Fruit fly (Drosophila melanogaster): ENCODE results near the gene Syx17.

Syx17 gene

dm6 chr3L:4406653-4407257 lies 3.5 kb downstream of the Syx17 start, which contains the start of gene TP53INP (continued):
- TF ChIP-seq CG8632 (GFP tag; optimal IDR thresholded peaks at IDR 0.05): peak; percentile 91
- TF ChIP-seq CG32006 (GFP tag; optimal IDR thresholded peaks at IDR 0.05): peak; percentile 96
- peak; percentile 97 for TF ChIP-seq Eip78C (GFP tag)
- TF ChIP-seq pdm3 (GFP tag; optimal IDR thresholded peaks at IDR 0.05): peak; percentile 88
- TF ChIP-seq spab (GFP tag; optimal IDR thresholded peaks at IDR 0.05): peak; percentile 91
- TF ChIP-seq CG6808 (GFP tag; optimal IDR thresholded peaks at IDR 0.05): peak; percentile 90
- TF ChIP-seq Hr39 (GFP tag; optimal IDR thresholded peaks at IDR 0.05): peak; percentile 76
- TF ChIP-seq Met (GFP tag; optimal IDR thresholded peaks at IDR 0.05): peak; percentile 84
- peak; percentile 93 for TF ChIP-seq acj6 (GFP tag; optimal IDR thresholded peaks at IDR 0.05)

- TF ChIP-seq CG3032 (tag; optimal IDR thresholded peaks at IDR 0.05) (no peak), CG31627 (GFP tag; optimal IDR thresholded peaks at IDR 0.05) (peak; percentile 24), CG1621 (tag; optimal IDR thresholded peaks at IDR 0.05) (no peak), CG9139 (GFP tag; optimal IDR thresholded peaks at IDR 0.05) (no peak), CG7368 (GFP tag; optimal IDR thresholded peaks at IDR 0.05) (no peak), fd85E (GFP tag; optimal IDR thresholded peaks at IDR 0.05) (no peak), cyc (GFP tag; optimal IDR thresholded peaks at IDR 0.05) (peak; percentile 1), CG34406 (GFP tag; optimal IDR thresholded peaks at IDR 0.05) (peak; percentile 13), Lpt (GFP tag; optimal IDR thresholded peaks at IDR 0.05) (peak; percentile 36), CG6854 (GFP tag; optimal IDR thresholded peaks at IDR 0.05) (no peak), salr (GFP tag; optimal IDR thresholded peaks at IDR 0.05) (peak in 1 of 2 experiments; percentile 67), CG11762 (GFP tag; optimal IDR thresholded peaks at IDR 0.05; ENCODE audit: insufficient read depth) (peak; percentile 3), CG6276 (GFP tag; optimal IDR thresholded peaks at IDR 0.05) (peak; percentile 42), Eip93F (GFP tag; optimal IDR thresholded peaks at IDR 0.05) (no peak), CG8319 (GFP tag; optimal IDR thresholded peaks at IDR 0.05) (no peak), Eip78C (GFP tag) (peak; percentile 85), CG8632 (GFP tag; optimal IDR thresholded peaks at IDR 0.05) (peak; percentile 35), CG3919 (GFP tag; optimal IDR thresholded peaks at IDR 0.05) (peak; percentile 62), Blimp-1 (GFP tag; optimal IDR thresholded peaks at IDR 0.05) (no peak), Hr38 (GFP tag; optimal IDR thresholded peaks at IDR 0.05) (no peak), Smox (GFP tag; optimal IDR thresholded peaks at IDR 0.05) (peak; percentile 10), CG6808 (GFP tag; optimal IDR thresholded peaks at IDR 0.05) (no peak), CG11902 (GFP tag; optimal IDR thresholded peaks at IDR 0.05) (no peak), Ets96B (tag; optimal IDR thresholded peaks at IDR 0.05) (peak; percentile 35), CG16779 (tag; optimal IDR thresholded peaks at IDR 0.05) (no peak), CG10669 (GFP tag; optimal IDR thresholded peaks at IDR 0.05) (peak; percentile 25), Ets21C (GFP tag; optimal IDR thresholded peaks at IDR 0.05) (peak; percentile 7), CG4318 (GFP tag; optimal IDR thresholded peaks at IDR 0.05) (peak; percentile 39), svp (GFP tag) (peak; percentile 78), ss (GFP tag; optimal IDR thresholded peaks at IDR 0.05) (no peak), dsx (GFP tag; optimal IDR thresholded peaks at IDR 0.05; ENCODE audit: poor library complexity, severe bottlenecking) (peak; percentile 0), Sox102F (GFP tag; optimal IDR thresholded peaks at IDR 0.05) (no peak), dac (GFP tag; optimal IDR thresholded peaks at IDR 0.05) (peak; percentile 24), Hr4 (GFP tag; optimal IDR thresholded peaks at IDR 0.05) (peak; percentile 76), Met (GFP tag; optimal IDR thresholded peaks at IDR 0.05) (peak; percentile 64), vri (GFP tag; optimal IDR thresholded peaks at IDR 0.05) (no peak), Gug (GFP tag; IDR thresholded peaks at IDR 0.05) (peak; percentile 57; the same call in 1 of the 2 replicates), CG32006 (GFP tag; optimal IDR thresholded peaks at IDR 0.05) (peak; percentile 76), OdsH (GFP tag; optimal IDR thresholded peaks at IDR 0.05) (peak; percentile 74), net (GFP tag; optimal IDR thresholded peaks at IDR 0.05) (peak; percentile 62), esn (GFP tag; optimal IDR thresholded peaks at IDR 0.05) (peak; percentile 36), CG6163 (GFP tag; IDR thresholded peaks at IDR 0.05) (peak; percentile 77), Sox14 (GFP tag; optimal IDR thresholded peaks at IDR 0.05) (peak; percentile 22), pdm3 (GFP tag; optimal IDR thresholded peaks at IDR 0.05) (peak; percentile 65), acj6 (GFP tag; optimal IDR thresholded peaks at IDR 0.05) (peak; percentile 54), topi (GFP tag; optimal IDR thresholded peaks at IDR 0.05) (peak; percentile 40)
Observed at dm6 chr3L:4407743-4408142, 4.5 kb downstream of the Syx17 start.

All from whole organism, prepupa.